Worm (Caenorhabditis elegans): Measurements from ENCODE around the gene ncr-2.

Gene ncr-2

ce11 chrIII:8227511-8227910 lies 30.6 kb upstream of the ncr-2 start, which contains the start of gene fbxl-1:
TSS of gene fbxl-1 (plus strand) at chrIII:8227830.
- TF ChIP-seq scrt-1 (GFP tag; IDR thresholded peaks at IDR 0.05) (no peak), F13C5.2 (tag; optimal IDR thresholded peaks at IDR 0.05) (peak; percentile 10)

- TF ChIP-seq pes-1 (GFP tag; IDR thresholded peaks at IDR 0.05) (no peak), hnd-1 (tag; optimal IDR thresholded peaks at IDR 0.05) (no peak)
Observed at ce11 chrIII:8228916-8229315, 29.2 kb upstream of the ncr-2 start.

ce11 chrIII:8229480-8229879 lies 28.7 kb upstream of the ncr-2 start:
- no peak for TF ChIP-seq ama-1 (optimal IDR thresholded peaks at IDR 0.05)
- no peak for TF ChIP-seq pes-1 (GFP tag; IDR thresholded peaks at IDR 0.05)
- no peak for TF ChIP-seq sea-1 (GFP tag; conservative IDR thresholded peaks at IDR 0.05)
- TF ChIP-seq aly-1 (tag; optimal IDR thresholded peaks at IDR 0.05): no peak
- TF ChIP-seq flt-1 (GFP tag; IDR thresholded peaks at IDR 0.05): no peak
- TF ChIP-seq F13C5.2 (tag; optimal IDR thresholded peaks at IDR 0.05): no peak
- no peak for TF ChIP-seq hnd-1 (tag; optimal IDR thresholded peaks at IDR 0.05)
- TF ChIP-seq ceh-13 (GFP tag; optimal IDR thresholded peaks at IDR 0.05): no peak
- TF ChIP-seq tbx-37 (GFP tag; conservative IDR thresholded peaks at IDR 0.05): no peak
- no peak for TF ChIP-seq scrt-1 (GFP tag; IDR thresholded peaks at IDR 0.05)
- TF ChIP-seq hmg-4 (GFP tag; optimal IDR thresholded peaks at IDR 0.05): no peak
- no peak for TF ChIP-seq B0310.2 (tag; optimal IDR thresholded peaks at IDR 0.05)
- no peak for TF ChIP-seq tra-4 (tag; optimal IDR thresholded peaks at IDR 0.05)
- TF ChIP-seq tbx-11 (GFP tag; IDR thresholded peaks at IDR 0.05): no peak
- no peak for TF ChIP-seq hmbx-1 (tag; optimal IDR thresholded peaks at IDR 0.05)
- TF ChIP-seq ceh-36 (tag; optimal IDR thresholded peaks at IDR 0.05): no peak
- TF ChIP-seq ets-7 (tag; optimal IDR thresholded peaks at IDR 0.05): no peak

DNA sequence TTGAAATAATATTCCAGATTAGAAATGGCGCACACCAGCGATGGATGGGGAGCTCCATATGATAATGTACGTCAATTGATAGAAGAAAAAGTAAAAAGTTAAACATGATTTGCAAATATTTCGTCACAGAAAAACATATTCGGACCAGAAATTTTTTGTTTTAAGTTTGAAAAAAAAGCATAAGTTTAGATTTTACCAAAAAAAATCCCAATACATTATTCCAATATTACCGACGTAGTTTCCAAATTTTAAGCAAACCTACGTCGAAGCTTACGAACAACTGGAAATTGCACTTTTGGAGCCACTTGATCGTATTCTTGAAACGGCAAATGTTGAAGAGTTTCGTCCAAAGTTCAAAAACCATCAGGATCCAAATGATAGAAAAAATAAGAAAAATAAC lies 25.5 kb upstream of the ncr-2 start, which contains the start of gene henn-1:
TSS of gene henn-1 (plus strand) at position 18 of the 400 bp plus-strand sequence.
- TF ChIP-seq aly-1 (tag; optimal IDR thresholded peaks at IDR 0.05) (no peak), hnd-1 (tag; optimal IDR thresholded peaks at IDR 0.05) (no peak), tbx-11 (GFP tag; IDR thresholded peaks at IDR 0.05) (no peak), F13C5.2 (tag; optimal IDR thresholded peaks at IDR 0.05) (no peak), B0310.2 (tag; optimal IDR thresholded peaks at IDR 0.05) (no peak), tbx-37 (GFP tag; conservative IDR thresholded peaks at IDR 0.05) (no peak), ets-7 (tag; optimal IDR thresholded peaks at IDR 0.05) (no peak), ceh-13 (GFP tag; optimal IDR thresholded peaks at IDR 0.05) (no peak), ceh-36 (tag; optimal IDR thresholded peaks at IDR 0.05) (no peak), flt-1 (GFP tag; IDR thresholded peaks at IDR 0.05) (no peak)

DNA sequence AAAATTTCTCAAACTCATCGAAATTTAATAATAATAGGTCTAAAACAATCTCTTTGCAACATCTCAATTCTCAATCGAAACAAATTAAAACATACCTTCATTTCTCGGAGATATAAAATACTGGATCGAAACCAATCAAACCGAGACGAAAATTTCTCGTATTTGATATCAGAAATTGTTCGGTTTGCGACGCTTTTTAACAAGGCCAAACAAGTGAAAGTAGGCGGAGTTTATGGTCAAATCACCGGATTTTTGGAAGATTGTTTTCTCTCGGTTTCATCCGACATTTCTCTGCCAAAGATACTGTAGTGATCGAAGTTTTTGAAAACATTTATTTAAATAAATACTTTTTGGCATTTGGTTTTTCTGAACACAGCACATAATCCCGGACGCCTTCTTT lies 22.8 kb upstream of the ncr-2 start, which contains the start of gene C02F5.14:
TSS of gene C02F5.14 (minus strand) at position 157 of the 400 bp plus-strand sequence.
- TF ChIP-seq ceh-13 (GFP tag; optimal IDR thresholded peaks at IDR 0.05): no peak
- TF ChIP-seq pes-1 (GFP tag; IDR thresholded peaks at IDR 0.05): no peak
- TF ChIP-seq flt-1 (GFP tag; IDR thresholded peaks at IDR 0.05): no peak
- TF ChIP-seq tbx-11 (GFP tag; IDR thresholded peaks at IDR 0.05): no peak
- no peak for TF ChIP-seq ets-7 (tag; optimal IDR thresholded peaks at IDR 0.05)
- no peak for TF ChIP-seq ama-1 (optimal IDR thresholded peaks at IDR 0.05)
- TF ChIP-seq F13C5.2 (tag; optimal IDR thresholded peaks at IDR 0.05): no peak
- TF ChIP-seq ceh-36 (tag; optimal IDR thresholded peaks at IDR 0.05): no peak
- TF ChIP-seq scrt-1 (GFP tag; IDR thresholded peaks at IDR 0.05): no peak
- no peak for TF ChIP-seq aly-1 (tag; optimal IDR thresholded peaks at IDR 0.05)
- TF ChIP-seq B0310.2 (tag; optimal IDR thresholded peaks at IDR 0.05): no peak
- no peak for TF ChIP-seq hnd-1 (tag; optimal IDR thresholded peaks at IDR 0.05)
- TF ChIP-seq sea-1 (GFP tag; conservative IDR thresholded peaks at IDR 0.05): no peak

DNA sequence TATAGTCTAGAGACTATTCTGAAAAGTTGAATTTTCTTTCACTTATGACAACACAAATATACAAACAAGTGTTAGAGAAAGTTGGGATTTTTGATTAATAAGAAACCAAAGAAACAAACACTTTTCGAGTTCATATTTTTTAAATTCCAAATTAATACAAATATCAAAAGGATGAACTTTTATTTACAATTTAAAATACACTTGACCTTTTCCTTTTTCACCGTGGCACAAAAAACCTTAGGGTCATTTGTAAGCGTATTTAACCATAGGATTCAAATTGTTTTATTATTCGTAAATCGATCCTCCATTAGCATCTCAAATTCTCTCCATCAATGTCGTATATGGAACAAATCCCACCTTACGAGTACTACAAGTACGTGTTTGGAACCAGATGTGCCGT lies 22.3 kb upstream of the ncr-2 start, which contains the start of gene C02F5.5:
TSS of gene C02F5.5 (plus strand) at position 301 of the 400 bp plus-strand sequence.
- TF ChIP-seq flt-1 (GFP tag; IDR thresholded peaks at IDR 0.05) (no peak), ceh-13 (GFP tag; optimal IDR thresholded peaks at IDR 0.05) (no peak), sea-1 (GFP tag; conservative IDR thresholded peaks at IDR 0.05) (no peak), ama-1 (optimal IDR thresholded peaks at IDR 0.05) (no peak)

DNA sequence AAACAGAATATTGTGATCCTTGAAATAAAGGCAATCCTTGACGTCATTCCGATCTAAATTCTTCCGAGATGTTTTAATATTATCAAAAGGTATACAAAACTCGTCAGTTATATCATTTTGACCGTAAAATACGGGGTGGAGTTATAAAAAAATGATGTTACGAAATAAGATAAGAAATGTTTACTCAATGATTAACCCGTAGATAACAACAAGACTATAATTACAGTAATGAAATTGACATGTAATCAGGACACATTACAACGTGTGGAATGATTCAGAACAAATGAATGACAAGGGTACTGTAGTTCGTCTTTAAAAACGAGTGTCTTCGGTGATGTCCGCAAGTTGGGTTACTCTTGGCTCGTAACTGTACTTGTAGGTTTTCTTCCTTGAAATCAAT lies 20.3 kb upstream of the ncr-2 start, which contains the start of gene tsp-2:
TSS of gene tsp-2 (minus strand) at position 109 of the 400 bp plus-strand sequence.
- no peak for TF ChIP-seq sea-1 (GFP tag; conservative IDR thresholded peaks at IDR 0.05)
- no peak for TF ChIP-seq tbx-11 (GFP tag; IDR thresholded peaks at IDR 0.05)
- TF ChIP-seq tbx-37 (GFP tag; conservative IDR thresholded peaks at IDR 0.05): no peak
- no peak for TF ChIP-seq flt-1 (GFP tag; IDR thresholded peaks at IDR 0.05)

DNA sequence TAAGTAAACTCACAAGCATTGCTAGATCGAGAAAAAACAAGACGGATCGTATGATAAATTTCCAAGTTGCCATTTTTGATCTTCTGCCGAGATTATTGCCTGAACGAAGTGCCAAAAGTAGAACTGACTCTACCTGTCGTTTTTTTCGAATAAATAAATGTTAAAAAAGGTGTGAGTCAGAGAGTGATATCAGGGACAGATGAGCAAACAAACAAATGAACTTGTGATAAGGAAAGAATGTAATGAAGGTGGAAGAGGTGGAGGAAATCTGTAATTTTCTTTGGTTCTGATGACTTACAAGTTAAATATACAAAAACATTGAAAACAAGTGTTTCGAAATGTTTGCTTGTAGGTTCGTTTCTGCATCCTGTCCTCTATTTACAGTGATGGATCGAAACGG lies 18.8 kb upstream of the ncr-2 start, which contains the start of gene tsp-1:
TSS of gene tsp-1 (minus strand) at position 99 of the 400 bp plus-strand sequence.
- TF ChIP-seq tbx-11 (GFP tag; IDR thresholded peaks at IDR 0.05): no peak
- no peak for TF ChIP-seq flt-1 (GFP tag; IDR thresholded peaks at IDR 0.05)
- no peak for TF ChIP-seq hmg-4 (GFP tag; optimal IDR thresholded peaks at IDR 0.05)
- TF ChIP-seq aly-1 (tag; optimal IDR thresholded peaks at IDR 0.05): no peak
- no peak for TF ChIP-seq pes-1 (GFP tag; IDR thresholded peaks at IDR 0.05)
- no peak for TF ChIP-seq ets-7 (tag; optimal IDR thresholded peaks at IDR 0.05)
- TF ChIP-seq sea-1 (GFP tag; conservative IDR thresholded peaks at IDR 0.05): no peak
- no peak for TF ChIP-seq F13C5.2 (tag; optimal IDR thresholded peaks at IDR 0.05)
- no peak for TF ChIP-seq hnd-1 (tag; optimal IDR thresholded peaks at IDR 0.05)
- no peak for TF ChIP-seq B0310.2 (tag; optimal IDR thresholded peaks at IDR 0.05)
- TF ChIP-seq ama-1 (optimal IDR thresholded peaks at IDR 0.05): no peak

DNA sequence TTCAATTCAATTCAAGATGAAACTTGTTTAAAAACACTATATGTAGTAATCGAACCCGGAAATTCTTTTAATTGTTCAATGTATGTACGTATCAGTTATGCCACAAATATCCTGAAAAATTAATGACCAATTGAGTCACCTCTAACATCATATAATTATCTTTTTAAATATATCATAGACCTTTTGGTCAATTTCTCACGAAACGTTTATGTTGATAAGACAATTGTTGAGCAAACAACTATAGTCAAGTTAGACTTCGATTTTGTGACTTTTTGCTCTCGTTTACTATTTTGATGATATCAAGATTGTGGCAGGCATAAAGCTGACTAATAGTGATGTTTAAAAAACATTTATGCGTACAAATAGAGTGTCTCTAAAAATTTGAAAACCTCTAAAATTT lies 17.9 kb upstream of the ncr-2 start:
- TF ChIP-seq hnd-1 (tag; optimal IDR thresholded peaks at IDR 0.05): no peak
- no peak for TF ChIP-seq pes-1 (GFP tag; IDR thresholded peaks at IDR 0.05)
- TF ChIP-seq hmg-4 (GFP tag; optimal IDR thresholded peaks at IDR 0.05): no peak
- no peak for TF ChIP-seq tbx-11 (GFP tag; IDR thresholded peaks at IDR 0.05)
- TF ChIP-seq ama-1 (optimal IDR thresholded peaks at IDR 0.05): no peak
- no peak for TF ChIP-seq tra-4 (tag; optimal IDR thresholded peaks at IDR 0.05)
